Fruit fly (Drosophila melanogaster): ENCODE results near the gene Bruce.

dm6 chr3R:10351960-10352458 is 20.9 kb upstream of the Bruce start:
- TF ChIP-seq achi (GFP tag; optimal IDR thresholded peaks at IDR 0.05) (peak; percentile 82), CG6854 (GFP tag; optimal IDR thresholded peaks at IDR 0.05) (peak; percentile 98), CG11762 (GFP tag; optimal IDR thresholded peaks at IDR 0.05; ENCODE audit: insufficient read depth) (peak; percentile 71)

All from whole organism, prepupa.